Fruit fly (Drosophila melanogaster) whole organism, embryonic: ENCODE measurements around the gene Vm26Ac.

Source experiments
- Atf-2 ChIP-seq: fragments of 200-800 bp; sonication (Bioruptor generic); optimal IDR thresholded peaks from 2 replicates; lab custom pipeline; 2016; ENCODE audit warnings: missing biosample characterization, missing genetic modification characterization
- BEAF-32 ChIP-seq: fragments of 200-800 bp; sonication (Bioruptor generic); optimal IDR thresholded peaks from 3 replicates; lab custom pipeline; 2017; ENCODE audit warnings: missing biosample characterization, missing genetic modification characterization, mild to moderate bottlenecking, moderate library complexity, missing genetic modification reagents
- Bgb ChIP-seq: fragments of 200-800 bp; sonication (Bioruptor generic); IDR thresholded peaks from 2 replicates; pipeline ENCODE4 v1.3.6; 2022; ENCODE audit warnings: missing biosample characterization, missing genetic modification characterization; ENCODE audit not compliant: partially characterized antibody
- C15 ChIP-seq: fragments of 200-800 bp; sonication (Bioruptor generic); IDR thresholded peaks from 3 replicates; pipeline ENCODE4 v1.3.6; 2022; ENCODE audit warnings: missing biosample characterization, missing genetic modification characterization
- CG10274 ChIP-seq: fragments of 200-800 bp; sonication (Bioruptor generic); optimal IDR thresholded peaks from 3 replicates; lab custom pipeline; 2017; ENCODE audit warnings: missing biosample characterization, mild to moderate bottlenecking, missing genetic modification characterization
- CG14710 ChIP-seq: fragments of 200-800 bp; sonication (Bioruptor generic); optimal IDR thresholded peaks from 3 replicates; lab custom pipeline; 2019; ENCODE audit warnings: missing biosample characterization, mild to moderate bottlenecking, missing genetic modification characterization, moderate library complexity
- CG14860 ChIP-seq: fragments of 200-800 bp; sonication (Bioruptor generic); IDR thresholded peaks from 3 replicates; pipeline ENCODE4 v1.3.6; 2022; ENCODE audit warnings: missing biosample characterization, missing genetic modification characterization; ENCODE audit not compliant: partially characterized antibody
- CG16813 ChIP-seq: fragments of 200-800 bp; sonication (Bioruptor generic); IDR thresholded peaks from 3 replicates; pipeline ENCODE4 v1.3.6; 2022; ENCODE audit warnings: missing biosample characterization, missing genetic modification characterization; ENCODE audit not compliant: partially characterized antibody
- CG17359 ChIP-seq: fragments of 200-800 bp; sonication (Bioruptor generic); optimal IDR thresholded peaks from 3 replicates; lab custom pipeline; 2018; ENCODE audit warnings: missing biosample characterization, mild to moderate bottlenecking, missing genetic modification characterization, moderate library complexity
- CG2116 ChIP-seq: fragments of 200-800 bp; sonication (Bioruptor generic); optimal IDR thresholded peaks from 3 replicates; lab custom pipeline; 2018; ENCODE audit warnings: missing biosample characterization, mild to moderate bottlenecking, missing genetic modification characterization
- CG2199 ChIP-seq: fragments of 200-800 bp; sonication (Bioruptor generic); IDR thresholded peaks from 3 replicates; pipeline ENCODE4 v1.3.6; 2022; ENCODE audit warnings: missing biosample characterization, missing genetic modification characterization
- CG3163 ChIP-seq: fragments of 200-800 bp; sonication (Bioruptor generic); optimal IDR thresholded peaks from 3 replicates; lab custom pipeline; 2016; ENCODE audit warnings: missing biosample characterization, missing genetic modification characterization
- CG42726 ChIP-seq: fragments of 200-800 bp; sonication (Bioruptor generic); IDR thresholded peaks from 2 replicates; pipeline ENCODE4 v1.3.6; 2022; ENCODE audit warnings: missing biosample characterization, missing genetic modification characterization; ENCODE audit not compliant: partially characterized antibody
- CG4328 ChIP-seq: fragments of 200-800 bp; sonication (Bioruptor generic); optimal IDR thresholded peaks from 3 replicates; lab custom pipeline; 2017; ENCODE audit warnings: missing biosample characterization, missing genetic modification reagents, missing genetic modification characterization
- CG4424 ChIP-seq: fragments of 200-800 bp; sonication (Bioruptor generic); optimal IDR thresholded peaks from 3 replicates; lab custom pipeline; 2016; ENCODE audit warnings: missing biosample characterization, missing genetic modification characterization
- CG4730 ChIP-seq: fragments of 200-800 bp; sonication (Bioruptor generic); IDR thresholded peaks from 2 replicates; pipeline ENCODE4 v1.3.6; 2022; ENCODE audit warnings: missing biosample characterization, missing genetic modification characterization
- CG5245 ChIP-seq: fragments of 200-800 bp; sonication (Bioruptor generic); optimal IDR thresholded peaks from 3 replicates; lab custom pipeline; 2016; ENCODE audit warnings: missing biosample characterization, missing genetic modification characterization
- CG7271 ChIP-seq: fragments of 200-800 bp; sonication (Bioruptor generic); optimal IDR thresholded peaks from 2 replicates; lab custom pipeline; 2018; ENCODE audit warnings: missing biosample characterization, mild to moderate bottlenecking, missing genetic modification characterization, moderate library complexity
- D19B ChIP-seq: fragments of 200-800 bp; sonication (Bioruptor generic); optimal IDR thresholded peaks from 2 replicates; lab custom pipeline; 2017; ENCODE audit warnings: missing biosample characterization, mild to moderate bottlenecking, missing genetic modification characterization
- Dad ChIP-seq: fragments of 200-800 bp; sonication (Bioruptor generic); optimal IDR thresholded peaks from 3 replicates; lab custom pipeline; 2016; ENCODE audit warnings: missing biosample characterization, missing genetic modification characterization
- Dbx ChIP-seq: fragments of 200-800 bp; sonication (Bioruptor generic); IDR thresholded peaks from 3 replicates; pipeline ENCODE4 v1.3.6; 2022; ENCODE audit warnings: missing biosample characterization, missing genetic modification characterization
- Ets65A ChIP-seq: fragments of 200-800 bp; sonication (Bioruptor generic); peaks from one replicate; lab custom pipeline; 2016; ENCODE audit warnings: missing biosample characterization, missing genetic modification characterization
- Max ChIP-seq: fragments of 200-800 bp; sonication (Bioruptor generic); optimal IDR thresholded peaks from 2 replicates; lab custom pipeline; 2016; ENCODE audit warnings: missing biosample characterization, mild to moderate bottlenecking, missing genetic modification characterization
- NC2α ChIP-seq: fragments of 200-800 bp; sonication (Bioruptor generic); optimal IDR thresholded peaks from 2 replicates; lab custom pipeline; 2016; ENCODE audit warnings: missing biosample characterization, missing genetic modification characterization
- Nf-YB ChIP-seq: fragments of 200-800 bp; sonication (Bioruptor generic); optimal IDR thresholded peaks from 3 replicates; lab custom pipeline; 2019; ENCODE audit warnings: missing biosample characterization, mild to moderate bottlenecking, missing genetic modification characterization, moderate library complexity
- Nf-YC ChIP-seq: fragments of 200-800 bp; optimal IDR thresholded peaks from 3 replicates; lab custom pipeline; 2019; ENCODE audit warnings: missing biosample characterization, mild to moderate bottlenecking, missing genetic modification characterization, moderate library complexity
- Opbp ChIP-seq: fragments of 200-800 bp; sonication (Bioruptor generic); IDR thresholded peaks from 3 replicates; pipeline ENCODE4 v1.3.6; 2022; ENCODE audit warnings: missing biosample characterization, missing genetic modification characterization; ENCODE audit not compliant: partially characterized antibody
- Tbp ChIP-seq: fragments of >200 bp; optimal IDR thresholded peaks from 2 replicates; lab custom pipeline; 2018; ENCODE audit warnings: missing biosample characterization, missing genetic modification characterization
- Trl ChIP-seq, 3 experiments: fragments of >200 bp in 2 of 3; fragments of 200-800 bp in 1 of 3; sonication (Bioruptor generic) in 1 of 3; optimal IDR thresholded peaks; 2 replicates in 1 of 3; 3 replicates in 2 of 3; lab custom pipeline; 2016 to 2017; ENCODE audit warnings: missing biosample characterization in 1 of 3, missing genetic modification characterization in 1 of 3
- cg ChIP-seq: fragments of 200-800 bp; sonication (Bioruptor generic); optimal IDR thresholded peaks from 3 replicates; lab custom pipeline; 2019; ENCODE audit warnings: missing biosample characterization, mild to moderate bottlenecking, missing genetic modification characterization, moderate library complexity
- chinmo ChIP-seq: fragments of 200-800 bp; sonication (Bioruptor generic); IDR thresholded peaks from 4 replicates; pipeline ENCODE4 v1.3.6; 2022; ENCODE audit warnings: missing biosample characterization, missing genetic modification characterization; ENCODE audit not compliant: partially characterized antibody
- fd3F ChIP-seq: fragments of 200-800 bp; sonication (Bioruptor generic); optimal IDR thresholded peaks from 2 replicates; lab custom pipeline; 2018; ENCODE audit warnings: missing biosample characterization, mild to moderate bottlenecking, missing genetic modification characterization, moderate library complexity
- grau ChIP-seq: fragments of 200-800 bp; optimal IDR thresholded peaks from 3 replicates; lab custom pipeline; 2019; ENCODE audit warnings: missing biosample characterization, mild to moderate bottlenecking, missing genetic modification characterization, moderate library complexity
- jigr1 ChIP-seq: fragments of 200-800 bp; sonication (Bioruptor generic); IDR thresholded peaks from 3 replicates; pipeline ENCODE4 v1.3.6; 2022; ENCODE audit warnings: missing biosample characterization, missing genetic modification characterization
- jing ChIP-seq: fragments of 200-800 bp; sonication (Bioruptor generic); optimal IDR thresholded peaks from 2 replicates; lab custom pipeline; 2018; ENCODE audit warnings: missing biosample characterization, mild to moderate bottlenecking, missing genetic modification characterization
- lab ChIP-seq: fragments of 200-800 bp; sonication (Bioruptor generic); optimal IDR thresholded peaks from 3 replicates; lab custom pipeline; 2017; ENCODE audit warnings: missing biosample characterization, missing genetic modification characterization, mild to moderate bottlenecking, moderate library complexity, missing genetic modification reagents
- lmd ChIP-seq: fragments of 200-800 bp; sonication (Bioruptor generic); IDR thresholded peaks from 2 replicates; pipeline ENCODE4 v1.3.6; 2022; ENCODE audit warnings: missing biosample characterization, missing genetic modification characterization
- maf-S ChIP-seq: fragments of 200-800 bp; sonication (Bioruptor generic); optimal IDR thresholded peaks from 2 replicates; lab custom pipeline; 2016; ENCODE audit warnings: missing biosample characterization, missing genetic modification characterization
- nerfin-1 ChIP-seq: fragments of 200-800 bp; sonication (Bioruptor generic); optimal IDR thresholded peaks from 3 replicates; lab custom pipeline; 2019; ENCODE audit warnings: missing biosample characterization, mild to moderate bottlenecking, missing genetic modification characterization, moderate library complexity
- pros ChIP-seq: fragments of 200-800 bp; sonication (Bioruptor generic); optimal IDR thresholded peaks from 3 replicates; lab custom pipeline; 2019; ENCODE audit warnings: missing biosample characterization, mild to moderate bottlenecking, missing genetic modification characterization, moderate library complexity
- pzg ChIP-seq: fragments of 200-800 bp; sonication (Bioruptor generic); optimal IDR thresholded peaks from 3 replicates; lab custom pipeline; 2018; ENCODE audit warnings: missing biosample characterization, mild to moderate bottlenecking, missing genetic modification characterization, moderate library complexity
- repo ChIP-seq: fragments of 200-800 bp; sonication (Bioruptor generic); optimal IDR thresholded peaks from 2 replicates; lab custom pipeline; 2016; ENCODE audit warnings: missing biosample characterization, missing genetic modification characterization
- row ChIP-seq: fragments of 200-800 bp; sonication (Bioruptor generic); IDR thresholded peaks from 3 replicates; pipeline ENCODE4 v1.3.6; 2022; ENCODE audit warnings: missing biosample characterization, missing genetic modification characterization
- sens ChIP-seq: fragments of 200-800 bp; sonication (Bioruptor generic); peaks from one replicate; lab custom pipeline; 2016; ENCODE audit warnings: missing biosample characterization, missing genetic modification characterization
- so ChIP-seq: fragments of 200-800 bp; sonication (Bioruptor generic); IDR thresholded peaks from 3 replicates; pipeline ENCODE4 v1.3.6; 2022; ENCODE audit warnings: missing biosample characterization, missing genetic modification characterization
- sr ChIP-seq: fragments of 200-800 bp; sonication (Bioruptor generic); IDR thresholded peaks from 3 replicates; pipeline ENCODE4 v1.3.6; 2022; ENCODE audit warnings: missing biosample characterization, missing genetic modification characterization
- tup ChIP-seq: fragments of 200-800 bp; sonication (Bioruptor generic); optimal IDR thresholded peaks from 2 replicates; lab custom pipeline; 2016; ENCODE audit warnings: missing biosample characterization, mild to moderate bottlenecking, missing genetic modification characterization, moderate library complexity
- unpg ChIP-seq: fragments of 200-800 bp; sonication (Bioruptor generic); optimal IDR thresholded peaks from 3 replicates; lab custom pipeline; 2018; ENCODE audit warnings: missing biosample characterization, mild to moderate bottlenecking, missing genetic modification characterization, moderate library complexity
- wor ChIP-seq: fragments of 200-800 bp; sonication (Bioruptor generic); IDR thresholded peaks from 2 replicates; pipeline ENCODE4 v1.3.6; 2022; ENCODE audit warnings: missing biosample characterization, missing genetic modification characterization
- yki ChIP-seq: fragments of >200 bp; optimal IDR thresholded peaks from 3 replicates; lab custom pipeline; 2018

Gene Vm26Ac

DNA sequence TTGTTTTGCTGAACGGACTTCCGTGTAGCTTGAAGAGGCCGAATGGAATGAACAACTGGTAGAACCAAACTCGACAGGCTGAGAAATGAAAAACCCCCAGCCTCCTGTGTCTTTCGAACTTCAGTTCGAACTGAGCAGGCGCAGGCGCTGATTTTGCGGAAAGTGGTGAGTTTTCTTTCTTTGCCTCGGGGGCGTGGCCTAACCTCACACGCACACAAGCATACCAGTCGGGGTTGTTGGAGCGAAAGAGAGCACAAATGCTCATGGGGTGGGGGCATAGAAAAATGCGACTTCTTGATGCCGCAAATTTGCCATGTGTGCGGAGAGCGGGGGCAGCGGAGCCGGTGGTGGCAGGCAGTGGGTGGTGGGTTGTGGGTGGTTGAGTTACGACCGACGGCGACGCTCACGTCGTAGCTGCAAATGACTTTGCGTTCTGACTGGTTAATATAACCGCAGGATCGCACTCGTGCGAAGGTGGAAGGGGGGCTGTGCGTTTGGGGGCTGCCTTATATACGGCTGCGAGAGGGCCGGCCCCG, 34.8 kb downstream of the Vm26Ac start, which contains the start of gene CG9016 (continued):
- TF ChIP-seq CG2199 (GFP tag; lab: Robert Waterston, UW) (no peak), cg (GFP tag; lab: Kevin White, UChicago) (peak; percentile 73), CG5245 (no peak), Opbp (GFP tag; lab: Robert Waterston, UW) (no peak), Dad (GFP tag; lab: Kevin White, UChicago) (no peak), pzg (GFP tag; lab: Kevin White, UChicago) (no peak), Tbp (GFP tag; lab: Kevin White, UChicago) (no peak), CG10274 (GFP tag; lab: Kevin White, UChicago) (no peak), CG2116 (no peak), CG16813 (GFP tag; lab: Robert Waterston, UW) (no peak), NC2α (GFP tag; lab: Kevin White, UChicago) (no peak), C15 (GFP tag; lab: Robert Waterston, UW) (no peak), D19B (no peak), Dbx (GFP tag; lab: Robert Waterston, UW) (no peak), Max (GFP tag; lab: Kevin White, UChicago) (no peak), Trl (optimal IDR thresholded peaks at IDR 0.05; lab: Kevin White, UChicago) (peak in 1 of 2 experiments; percentile 9), Trl (GFP tag; optimal IDR thresholded peaks at IDR 0.05; lab: Kevin White, UChicago) (no peak), sr (no peak), Atf-2 (GFP tag; lab: Kevin White, UChicago) (no peak), sens (GFP tag; lab: Kevin White, UChicago) (no peak), Nf-YC (tag; lab: Kevin White, UChicago) (peak; percentile 97), nerfin-1 (tag; lab: Kevin White, UChicago) (peak; percentile 5), maf-S (GFP tag; lab: Kevin White, UChicago) (no peak), so (GFP tag; lab: Robert Waterston, UW) (0 out of 3 replicates have a peak, but pooled peaks have one; percentile 17), wor (GFP tag; lab: Robert Waterston, UW) (no peak), CG7271 (tag; lab: Kevin White, UChicago) (no peak), CG42726 (GFP tag; lab: Robert Waterston, UW) (peak; percentile 33; the same call in 1 of the 2 replicates), BEAF-32 (GFP tag; lab: Kevin White, UChicago) (no peak), jigr1 (no peak), CG14860 (GFP tag; lab: Robert Waterston, UW) (no peak), repo (no peak), CG17359 (tag; lab: Kevin White, UChicago) (no peak), row (GFP tag; lab: Robert Waterston, UW) (no peak), CG14710 (tag; lab: Kevin White, UChicago) (no peak), unpg (GFP tag; lab: Kevin White, UChicago) (no peak), Bgb (GFP tag; lab: Robert Waterston, UW) (peak; percentile 19; the same call in 1 of the 2 replicates), tup (GFP tag; lab: Kevin White, UChicago) (no peak), yki (lab: Kevin White, UChicago) (no peak), CG4730 (GFP tag; lab: Robert Waterston, UW) (no peak), CG4424 (GFP tag; lab: Kevin White, UChicago) (no peak), pros (GFP tag; lab: Kevin White, UChicago) (peak; percentile 27), jing (no peak), grau (tag; lab: Kevin White, UChicago) (no peak), Nf-YB (peak; percentile 94), chinmo (GFP tag; lab: Robert Waterston, UW) (0 out of 4 replicates have a peak, but pooled peaks have one; percentile 75), lab (GFP tag; lab: Kevin White, UChicago) (no peak), CG3163 (no peak), CG4328 (no peak), Ets65A (GFP tag; lab: Kevin White, UChicago) (no peak), fd3F (GFP tag; lab: Kevin White, UChicago) (no peak), lmd (GFP tag; lab: Robert Waterston, UW) (no peak)
